Worm (Caenorhabditis elegans) whole organism, early embryonic: ENCODE results near the gene atg-10.

ENCODE experiments used
- B0310.2 ChIP-seq: sonication (generic microtip); optimal IDR thresholded peaks from 2 replicates; lab custom pipeline; 2016; ENCODE audit warnings: mild to moderate bottlenecking, missing genetic modification characterization, missing compliant biosample characterization
- F13C5.2 ChIP-seq: sonication (generic microtip); optimal IDR thresholded peaks from 2 replicates; lab custom pipeline; 2017; ENCODE audit warnings: mild to moderate bottlenecking, missing genetic modification characterization, inconsistent platforms, missing compliant biosample characterization
- aly-1 ChIP-seq: sonication (generic microtip); optimal IDR thresholded peaks from 2 replicates; lab custom pipeline; 2016; ENCODE audit warnings: missing genetic modification characterization, missing compliant biosample characterization
- ama-1 ChIP-seq: fragments of 150-350 bp; optimal IDR thresholded peaks from 2 replicates; lab custom pipeline; 2014
- ceh-13 ChIP-seq: fragments of 200-800 bp; sonication (Bioruptor generic); optimal IDR thresholded peaks from 2 replicates; lab custom pipeline; 2018; ENCODE audit warnings: mild to moderate bottlenecking, missing genetic modification characterization, missing compliant biosample characterization
- ceh-36 ChIP-seq: sonication (generic microtip); optimal IDR thresholded peaks from 2 replicates; lab custom pipeline; 2016; ENCODE audit warnings: missing genetic modification characterization, inconsistent platforms, missing compliant biosample characterization
- ets-7 ChIP-seq: sonication (generic microtip); optimal IDR thresholded peaks from 2 replicates; lab custom pipeline; 2016; ENCODE audit warnings: missing genotype, missing genetic modification characterization, missing compliant biosample characterization
- flt-1 ChIP-seq: fragments of 200-800 bp; sonication (Bioruptor generic); IDR thresholded peaks from 2 replicates; pipeline ENCODE4 v1.3.6; 2022; ENCODE audit warnings: missing genetic modification characterization, missing compliant biosample characterization
- hmbx-1 ChIP-seq: sonication (generic microtip); optimal IDR thresholded peaks from 2 replicates; lab custom pipeline; 2016; ENCODE audit warnings: mild to moderate bottlenecking, missing genetic modification characterization, missing compliant biosample characterization
- hmg-4 ChIP-seq: fragments of 200-800 bp; sonication (Bioruptor generic); optimal IDR thresholded peaks from 2 replicates; lab custom pipeline; 2018; ENCODE audit warnings: mild to moderate bottlenecking, missing genetic modification characterization, missing compliant biosample characterization
- hnd-1 ChIP-seq: sonication (generic microtip); optimal IDR thresholded peaks from 2 replicates; lab custom pipeline; 2016; ENCODE audit warnings: missing genetic modification characterization, missing compliant biosample characterization
- pes-1 ChIP-seq: fragments of 200-800 bp; sonication (Bioruptor generic); IDR thresholded peaks from 2 replicates; pipeline ENCODE4 v1.3.6; 2022; ENCODE audit warnings: missing genetic modification reagents, missing genetic modification characterization, missing compliant biosample characterization
- scrt-1 ChIP-seq: fragments of 200-800 bp; sonication (Bioruptor generic); IDR thresholded peaks from 2 replicates; pipeline ENCODE4 v1.3.6; 2022; ENCODE audit warnings: missing genetic modification characterization, missing compliant biosample characterization
- sea-1 ChIP-seq: fragments of 200-800 bp; sonication (Bioruptor generic); conservative IDR thresholded peaks from 2 replicates; pipeline ENCODE4 v1.3.6; 2022; ENCODE audit warnings: missing genetic modification characterization, missing compliant biosample characterization
- tbx-11 ChIP-seq: fragments of 200-800 bp; sonication (Bioruptor generic); IDR thresholded peaks from 2 replicates; pipeline ENCODE4 v1.3.6; 2022; ENCODE audit warnings: missing genetic modification characterization, missing compliant biosample characterization
- tbx-37 ChIP-seq: fragments of 200-800 bp; sonication (Bioruptor generic); conservative IDR thresholded peaks from 2 replicates; pipeline ENCODE4 v1.3.6; 2022; ENCODE audit warnings: missing genetic modification reagents, missing genetic modification characterization, missing compliant biosample characterization
- tra-4 ChIP-seq: sonication (generic microtip); optimal IDR thresholded peaks from 2 replicates; lab custom pipeline; 2017; ENCODE audit warnings: missing genetic modification characterization, missing compliant biosample characterization

Gene atg-10

ce11 chrII:8625163-8625562 lies 33.8 kb upstream of the atg-10 start, which contains the start of gene sptf-2:
sptf-2 (plus strand) TSS chrII:8625459.
- TF ChIP-seq hmg-4 (GFP tag; lab: Kevin White, UChicago) (no peak), tbx-11 (no peak), ets-7 (tag; lab: Kevin White, UChicago) (no peak), ceh-36 (tag; lab: Kevin White, UChicago) (no peak), flt-1 (no peak), ama-1 (no peak), sea-1 (GFP tag; lab: Robert Waterston, UW) (no peak), hnd-1 (tag; lab: Kevin White, UChicago) (no peak), tbx-37 (GFP tag; lab: Robert Waterston, UW) (no peak), ceh-13 (GFP tag; lab: Kevin White, UChicago) (no peak), pes-1 (GFP tag; lab: Robert Waterston, UW) (no peak), scrt-1 (GFP tag; lab: Robert Waterston, UW) (no peak), hmbx-1 (no peak), aly-1 (tag; lab: Kevin White, UChicago) (no peak), tra-4 (tag; lab: Kevin White, UChicago) (no peak), F13C5.2 (tag; lab: Kevin White, UChicago) (no peak), B0310.2 (tag; lab: Kevin White, UChicago) (no peak)

- TF ChIP-seq hmbx-1 (no peak), hmg-4 (GFP tag; lab: Kevin White, UChicago) (no peak), tra-4 (tag; lab: Kevin White, UChicago) (no peak), sea-1 (GFP tag; lab: Robert Waterston, UW) (no peak), hnd-1 (tag; lab: Kevin White, UChicago) (no peak), B0310.2 (tag; lab: Kevin White, UChicago) (no peak), F13C5.2 (tag; lab: Kevin White, UChicago) (no peak), ama-1 (no peak), ets-7 (tag; lab: Kevin White, UChicago) (no peak), aly-1 (tag; lab: Kevin White, UChicago) (no peak), flt-1 (no peak), tbx-11 (no peak)
These were observed 32.3 kb upstream of the atg-10 start for ce11 chrII:8626598-8626997.

ce11 chrII:8627907-8628306 lies 31.0 kb upstream of the atg-10 start:
- TF ChIP-seq B0310.2 (tag; lab: Kevin White, UChicago) (no peak), hmg-4 (GFP tag; lab: Kevin White, UChicago) (no peak), scrt-1 (GFP tag; lab: Robert Waterston, UW) (no peak), aly-1 (tag; lab: Kevin White, UChicago) (no peak), ama-1 (no peak), F13C5.2 (tag; lab: Kevin White, UChicago) (no peak), flt-1 (no peak), tbx-37 (GFP tag; lab: Robert Waterston, UW) (no peak), tra-4 (tag; lab: Kevin White, UChicago) (no peak), ceh-36 (tag; lab: Kevin White, UChicago) (no peak), sea-1 (GFP tag; lab: Robert Waterston, UW) (no peak), hmbx-1 (no peak), hnd-1 (tag; lab: Kevin White, UChicago) (no peak), pes-1 (GFP tag; lab: Robert Waterston, UW) (no peak), ets-7 (tag; lab: Kevin White, UChicago) (no peak)

- TF ChIP-seq hnd-1 (tag; lab: Kevin White, UChicago) (no peak), pes-1 (GFP tag; lab: Robert Waterston, UW) (no peak), F13C5.2 (tag; lab: Kevin White, UChicago) (no peak), B0310.2 (tag; lab: Kevin White, UChicago) (no peak), tra-4 (tag; lab: Kevin White, UChicago) (no peak), flt-1 (no peak), ceh-36 (tag; lab: Kevin White, UChicago) (no peak), hmbx-1 (no peak), ama-1 (no peak), sea-1 (GFP tag; lab: Robert Waterston, UW) (no peak), scrt-1 (GFP tag; lab: Robert Waterston, UW) (no peak), ceh-13 (GFP tag; lab: Kevin White, UChicago) (no peak), ets-7 (tag; lab: Kevin White, UChicago) (no peak), tbx-37 (GFP tag; lab: Robert Waterston, UW) (no peak), aly-1 (tag; lab: Kevin White, UChicago) (no peak), tbx-11 (no peak), hmg-4 (GFP tag; lab: Kevin White, UChicago) (no peak)
These were observed 28.8 kb upstream of the atg-10 start, which contains the start of gene T22C8.6 for ce11 chrII:8630088-8630487. T22C8.6 (minus strand) TSS chrII:8630281.

- TF ChIP-seq sea-1 (GFP tag; lab: Robert Waterston, UW) (no peak), tbx-37 (GFP tag; lab: Robert Waterston, UW) (no peak), pes-1 (GFP tag; lab: Robert Waterston, UW) (no peak), tra-4 (tag; lab: Kevin White, UChicago) (no peak), hmbx-1 (no peak)
These were observed 27.2 kb upstream of the atg-10 start for ce11 chrII:8631766-8632165.

- TF ChIP-seq ets-7 (tag; lab: Kevin White, UChicago) (no peak), ceh-36 (tag; lab: Kevin White, UChicago) (no peak), tbx-37 (GFP tag; lab: Robert Waterston, UW) (no peak), sea-1 (GFP tag; lab: Robert Waterston, UW) (no peak), ceh-13 (GFP tag; lab: Kevin White, UChicago) (no peak), hmbx-1 (no peak), F13C5.2 (tag; lab: Kevin White, UChicago) (no peak), tbx-11 (no peak), pes-1 (GFP tag; lab: Robert Waterston, UW) (no peak), flt-1 (no peak), tra-4 (tag; lab: Kevin White, UChicago) (no peak)
These were observed 24.5 kb upstream of the atg-10 start, which contains the start of gene cutl-12 for ce11 chrII:8634386-8634785. cutl-12 (minus strand) TSS chrII:8634486.

ce11 chrII:8637615-8638014 lies 21.3 kb upstream of the atg-10 start, which contains the start of gene vab-9:
vab-9 (minus strand) TSS chrII:8637715.
- TF ChIP-seq tbx-37 (GFP tag; lab: Robert Waterston, UW) (no peak), ama-1 (no peak), tra-4 (tag; lab: Kevin White, UChicago) (no peak), B0310.2 (tag; lab: Kevin White, UChicago) (no peak), tbx-11 (no peak), hnd-1 (tag; lab: Kevin White, UChicago) (no peak), ets-7 (tag; lab: Kevin White, UChicago) (no peak), hmg-4 (GFP tag; lab: Kevin White, UChicago) (no peak), hmbx-1 (no peak), scrt-1 (GFP tag; lab: Robert Waterston, UW) (no peak), ceh-36 (tag; lab: Kevin White, UChicago) (no peak), F13C5.2 (tag; lab: Kevin White, UChicago) (no peak)
